Fruit fly (Drosophila melanogaster): Measurements from ENCODE around the gene Gel.

dm6 chr3R:4190160-4190559 is 44.9 kb upstream of the Gel start, which contains the start of gene Dsk:
- no peak for TF ChIP-seq Sin3A (optimal IDR thresholded peaks at IDR 0.05)
- no peak for TF ChIP-seq psq (optimal IDR thresholded peaks at IDR 0.05)
- no peak for TF ChIP-seq Myc (optimal IDR thresholded peaks at IDR 0.05)

Measured in Kc167 (cell line).